Worm (Caenorhabditis elegans) whole organism, L3 larva: ENCODE results near the gene mnat-1.

ENCODE experiments used
- R02D3.7 ChIP-seq: fragments of 150-350 bp; optimal IDR thresholded peaks from 2 replicates; lab custom pipeline; 2014; ENCODE audit warnings: missing biosample characterization, missing genetic modification characterization
- ZK546.5 ChIP-seq: sonication (generic microtip); optimal IDR thresholded peaks from 2 replicates; lab custom pipeline; 2017; ENCODE audit warnings: missing biosample characterization, missing genetic modification characterization
- ama-1 ChIP-seq: fragments of 150-350 bp; optimal IDR thresholded peaks from 2 replicates; lab custom pipeline; 2018
- ceh-16 ChIP-seq: sonication (generic microtip); optimal IDR thresholded peaks from 2 replicates; lab custom pipeline; 2017; ENCODE audit warnings: missing biosample characterization, missing genetic modification characterization
- ceh-28 ChIP-seq: fragments of 150-350 bp; optimal IDR thresholded peaks from 2 replicates; lab custom pipeline; 2014; ENCODE audit warnings: missing biosample characterization, missing genetic modification reagents, missing genetic modification characterization
- ceh-82 ChIP-seq: fragments of 150-350 bp; optimal IDR thresholded peaks from 2 replicates; lab custom pipeline; 2014; ENCODE audit warnings: missing biosample characterization, missing genetic modification characterization
- ceh-9 ChIP-seq: sonication (generic microtip); optimal IDR thresholded peaks from 2 replicates; lab custom pipeline; 2018; ENCODE audit warnings: missing biosample characterization, missing genetic modification characterization
- daf-12 ChIP-seq: fragments of 150-350 bp; optimal IDR thresholded peaks from 2 replicates; lab custom pipeline; 2014; ENCODE audit warnings: missing biosample characterization, missing genetic modification reagents, missing genetic modification characterization
- egl-27 ChIP-seq: sonication (generic microtip); optimal IDR thresholded peaks from 4 replicates; lab custom pipeline; 2017; ENCODE audit warnings: missing biosample characterization, missing genetic modification reagents, missing genetic modification characterization
- elt-1 ChIP-seq: fragments of 150-350 bp; optimal IDR thresholded peaks from 2 replicates; lab custom pipeline; 2014; ENCODE audit warnings: missing biosample characterization, missing genetic modification characterization
- elt-2 ChIP-seq: sonication (generic microtip); optimal IDR thresholded peaks from 2 replicates; lab custom pipeline; 2016; ENCODE audit warnings: missing genetic modification reagents, mild to moderate bottlenecking, missing genetic modification characterization, missing compliant biosample characterization
- elt-3 ChIP-seq, 3 experiments: fragments of 150-350 bp in 1 of 3; sonication (generic microtip) in 2 of 3; optimal IDR thresholded peaks; 2 replicates in 2 of 3; 4 replicates in 1 of 3; lab custom pipeline; 2014 to 2017; ENCODE audit warnings: missing biosample characterization in 3 of 3, missing genetic modification characterization in 3 of 3
- fkh-10 ChIP-seq: sonication (generic microtip); optimal IDR thresholded peaks from 2 replicates; lab custom pipeline; 2017; ENCODE audit warnings: missing biosample characterization, missing genetic modification reagents, missing genetic modification characterization
- fkh-2 ChIP-seq: fragments of 150-350 bp; optimal IDR thresholded peaks from 2 replicates; lab custom pipeline; 2014; ENCODE audit warnings: missing biosample characterization, missing genetic modification reagents, missing genetic modification characterization
- fos-1 ChIP-seq: fragments of 150-350 bp; optimal IDR thresholded peaks from 2 replicates; lab custom pipeline; 2014; ENCODE audit warnings: missing biosample characterization, missing genetic modification characterization
- hmg-11 ChIP-seq: sonication (generic microtip); optimal IDR thresholded peaks from 2 replicates; lab custom pipeline; 2016; ENCODE audit warnings: missing genetic modification characterization, missing compliant biosample characterization
- jun-1 ChIP-seq: fragments of 150-350 bp; optimal IDR thresholded peaks from 2 replicates; lab custom pipeline; 2014; ENCODE audit warnings: missing biosample characterization, missing genetic modification reagents, missing genetic modification characterization
- lin-15B ChIP-seq: fragments of 150-350 bp; optimal IDR thresholded peaks from 2 replicates; lab custom pipeline; 2014; ENCODE audit warnings: missing biosample characterization, missing genetic modification characterization
- lin-39 ChIP-seq: fragments of 150-350 bp; optimal IDR thresholded peaks from 2 replicates; lab custom pipeline; 2018; ENCODE audit warnings: missing biosample characterization, missing genetic modification reagents, missing genetic modification characterization
- lsy-12 ChIP-seq: sonication (generic microtip); optimal IDR thresholded peaks from 2 replicates; lab custom pipeline; 2016; ENCODE audit warnings: mild to moderate bottlenecking, missing genetic modification characterization, missing compliant biosample characterization
- mml-1 ChIP-seq: fragments of 150-350 bp; sonication (generic microtip); optimal IDR thresholded peaks from 3 replicates; lab custom pipeline; 2014; ENCODE audit warnings: missing biosample characterization, missing genetic modification characterization
- nfya-1 ChIP-seq: sonication (generic microtip); optimal IDR thresholded peaks from 2 replicates; lab custom pipeline; 2017; ENCODE audit warnings: missing genetic modification characterization, mild to moderate bottlenecking, missing compliant biosample characterization, antibody characterized with exemption, moderate library complexity; ENCODE audit not compliant: insufficient read depth
- nhr-11 ChIP-seq: fragments of 150-350 bp; optimal IDR thresholded peaks from 2 replicates; lab custom pipeline; 2014; ENCODE audit warnings: missing biosample characterization, missing genetic modification characterization
- nhr-23 ChIP-seq: fragments of 150-350 bp; optimal IDR thresholded peaks from 2 replicates; lab custom pipeline; 2014; ENCODE audit warnings: missing biosample characterization, missing genetic modification reagents, missing genetic modification characterization
- nhr-237 ChIP-seq: fragments of 150-350 bp; optimal IDR thresholded peaks from 2 replicates; lab custom pipeline; 2014; ENCODE audit warnings: missing biosample characterization, missing genetic modification characterization
- nhr-28 ChIP-seq: fragments of 150-350 bp; optimal IDR thresholded peaks from 2 replicates; lab custom pipeline; 2014; ENCODE audit warnings: missing biosample characterization, missing genetic modification characterization
- nhr-43 ChIP-seq: sonication (generic microtip); optimal IDR thresholded peaks from 2 replicates; lab custom pipeline; 2016; ENCODE audit warnings: mild to moderate bottlenecking, missing genetic modification characterization, missing compliant biosample characterization; ENCODE audit not compliant: poor library complexity, severe bottlenecking
- nhr-67 ChIP-seq: fragments of 150-350 bp; optimal IDR thresholded peaks from 2 replicates; lab custom pipeline; 2014; ENCODE audit warnings: missing biosample characterization, missing genetic modification characterization
- nhr-76 ChIP-seq: fragments of 150-350 bp; sonication (generic microtip); optimal IDR thresholded peaks from 5 replicates; lab custom pipeline; 2014; ENCODE audit warnings: missing biosample characterization, missing genetic modification characterization
- nhr-77 ChIP-seq: fragments of 150-350 bp; optimal IDR thresholded peaks from 2 replicates; lab custom pipeline; 2014; ENCODE audit warnings: missing biosample characterization, missing genetic modification characterization
- pha-4 ChIP-seq: fragments of 150-350 bp; optimal IDR thresholded peaks from 2 replicates; lab custom pipeline; 2014; ENCODE audit warnings: missing biosample characterization, missing genetic modification reagents, missing genetic modification characterization
- pqm-1 ChIP-seq: fragments of 150-350 bp; optimal IDR thresholded peaks from 2 replicates; lab custom pipeline; 2017; ENCODE audit warnings: missing biosample characterization, missing genetic modification characterization, inconsistent platforms
- sea-2 ChIP-seq: fragments of 150-350 bp; sonication (generic microtip); optimal IDR thresholded peaks from 4 replicates; lab custom pipeline; 2014; ENCODE audit warnings: missing biosample characterization, missing genetic modification reagents, missing genetic modification characterization
- snpc-4 ChIP-seq: fragments of 150-350 bp; optimal IDR thresholded peaks from 2 replicates; lab custom pipeline; 2014; ENCODE audit warnings: missing biosample characterization, missing genetic modification characterization
- unc-39 ChIP-seq: sonication (generic microtip); optimal IDR thresholded peaks from 4 replicates; lab custom pipeline; 2017; ENCODE audit warnings: missing biosample characterization, missing genetic modification characterization
- unc-62 ChIP-seq: fragments of 150-350 bp; sonication (generic microtip); optimal IDR thresholded peaks from 4 replicates; lab custom pipeline; 2014; ENCODE audit warnings: missing biosample characterization, missing genetic modification reagents, missing genetic modification characterization
- zag-1 ChIP-seq: fragments of 150-350 bp; optimal IDR thresholded peaks from 2 replicates; lab custom pipeline; 2014; ENCODE audit warnings: missing biosample characterization, missing genetic modification characterization
- ztf-11 ChIP-seq: fragments of 150-350 bp; optimal IDR thresholded peaks from 2 replicates; lab custom pipeline; 2014; ENCODE audit warnings: missing biosample characterization, missing genetic modification characterization
- ztf-4 ChIP-seq: fragments of 150-350 bp; optimal IDR thresholded peaks from 2 replicates; lab custom pipeline; 2014; ENCODE audit warnings: missing biosample characterization, missing genetic modification characterization

mnat-1 gene

ce11 chrII:2478543-2478942 lies at the start of gene mnat-1:
TSS of gene mnat-1 (minus strand) at chrII:2478643.
- TF ChIP-seq egl-27 (tag; lab: Kevin White, UChicago) (no peak), elt-1 (tag; lab: Kevin White, UChicago) (no peak), mml-1 (tag; lab: Kevin White, UChicago) (no peak), nhr-76 (tag; lab: Kevin White, UChicago) (no peak), sea-2 (GFP tag; lab: Kevin White, UChicago) (no peak), ceh-16 (tag; lab: Kevin White, UChicago) (no peak), hmg-11 (tag; lab: Kevin White, UChicago) (no peak), ztf-11 (tag; lab: Kevin White, UChicago) (no peak), fos-1 (tag; lab: Kevin White, UChicago) (no peak), nfya-1 (no peak), pha-4 (tag; lab: Kevin White, UChicago) (no peak), ceh-28 (tag; lab: Kevin White, UChicago) (no peak), nhr-28 (no peak)

- no peak for TF ChIP-seq sea-2 (GFP tag; lab: Kevin White, UChicago)
- TF ChIP-seq mml-1 (tag; lab: Kevin White, UChicago), result no peak
- no peak for TF ChIP-seq hmg-11 (tag; lab: Kevin White, UChicago)
- no peak for TF ChIP-seq lsy-12
- no peak for TF ChIP-seq R02D3.7 (tag; lab: Kevin White, UChicago)
- TF ChIP-seq, all 47 proteins: peak for 0
Measured at ce11 chrII:2526887-2527286, 48.4 kb upstream of the mnat-1 start.

ce11 chrII:2525652-2526051 lies 47.2 kb upstream of the mnat-1 start:
- TF ChIP-seq ZK546.5 (tag; lab: Kevin White, UChicago) (no peak), ztf-4 (tag; lab: Kevin White, UChicago) (no peak), nhr-23 (tag; lab: Kevin White, UChicago) (no peak), ztf-11 (tag; lab: Kevin White, UChicago) (no peak), elt-1 (tag; lab: Kevin White, UChicago) (no peak), ama-1 (lab: Kevin White, UChicago) (no peak), zag-1 (no peak), ceh-82 (tag; lab: Kevin White, UChicago) (no peak), unc-62 (GFP tag; lab: Kevin White, UChicago) (no peak), daf-12 (tag; lab: Kevin White, UChicago) (no peak), nhr-11 (tag; lab: Kevin White, UChicago) (no peak)

ce11 chrII:2521960-2522359 lies 43.5 kb upstream of the mnat-1 start, which contains the start of gene bath-13:
TSS of gene bath-13 (minus strand) at chrII:2522060.
- TF ChIP-seq mml-1 (tag; lab: Kevin White, UChicago), result no peak
- no peak for TF ChIP-seq snpc-4 (tag; lab: Kevin White, UChicago)
- TF ChIP-seq nhr-76 (tag; lab: Kevin White, UChicago), result no peak
- TF ChIP-seq nhr-23 (tag; lab: Kevin White, UChicago), result no peak
- no peak for TF ChIP-seq elt-2 (tag; lab: Kevin White, UChicago)
- no peak for TF ChIP-seq pqm-1 (tag; lab: Kevin White, UChicago)
- no peak for TF ChIP-seq ceh-16 (tag; lab: Kevin White, UChicago)
- no peak for TF ChIP-seq fkh-10 (GFP tag; lab: Kevin White, UChicago)
- no peak for TF ChIP-seq unc-39 (tag; lab: Kevin White, UChicago)

ce11 chrII:2518487-2518886 lies 40.0 kb upstream of the mnat-1 start:
- TF ChIP-seq fkh-2 (tag; lab: Kevin White, UChicago) (no peak), lin-39 (tag; lab: Kevin White, UChicago) (no peak), lin-15B (no peak), ceh-82 (tag; lab: Kevin White, UChicago) (no peak), hmg-11 (tag; lab: Kevin White, UChicago) (no peak)

ce11 chrII:2504431-2504928 lies 26.0 kb upstream of the mnat-1 start, which contains the start of gene gbas-1:
TSS of gene gbas-1 (plus strand) at chrII:2504878.
- TF ChIP-seq pha-4 (tag; lab: Kevin White, UChicago) (peak; percentile 56), ceh-82 (tag; lab: Kevin White, UChicago) (no peak), jun-1 (no peak), sea-2 (GFP tag; lab: Kevin White, UChicago) (no peak), pqm-1 (tag; lab: Kevin White, UChicago) (no peak), nhr-77 (tag; lab: Kevin White, UChicago) (no peak), ztf-4 (tag; lab: Kevin White, UChicago) (no peak), nhr-23 (tag; lab: Kevin White, UChicago) (peak; percentile 38), lin-39 (tag; lab: Kevin White, UChicago) (no peak), ztf-11 (tag; lab: Kevin White, UChicago) (no peak), mml-1 (tag; lab: Kevin White, UChicago) (no peak), ama-1 (lab: Kevin White, UChicago) (no peak), nhr-43 (tag; lab: Kevin White, UChicago) (no peak), lin-15B (peak; percentile 63), nhr-237 (tag; lab: Kevin White, UChicago) (no peak), elt-1 (tag; lab: Kevin White, UChicago) (no peak), nhr-67 (tag; lab: Kevin White, UChicago) (no peak), zag-1 (no peak), nfya-1 (peak; percentile 43), elt-3 (tag; optimal IDR thresholded peaks at IDR 0.05; lab: Kevin White, UChicago) (no peak), nhr-28 (no peak), ceh-16 (tag; lab: Kevin White, UChicago) (no peak), ceh-28 (tag; lab: Kevin White, UChicago) (no peak), nhr-76 (tag; lab: Kevin White, UChicago) (no peak), ceh-9 (tag; lab: Kevin White, UChicago) (no peak)
